Fruit fly (Drosophila melanogaster): ENCODE measurements around the gene CG31730.

- no peak for TF ChIP-seq Blimp-1 (GFP tag; optimal IDR thresholded peaks at IDR 0.05)
- no peak for TF ChIP-seq OdsH (GFP tag; optimal IDR thresholded peaks at IDR 0.05)
- no peak for TF ChIP-seq CG3919 (GFP tag; optimal IDR thresholded peaks at IDR 0.05)
- TF ChIP-seq vri (GFP tag; optimal IDR thresholded peaks at IDR 0.05) = no peak
- TF ChIP-seq acj6 (GFP tag; optimal IDR thresholded peaks at IDR 0.05) = no peak
Observed at dm6 chr2L:13236194-13236593, 23.3 kb downstream of the CG31730 start, which contains the start of gene Jhbp14.
